Worm (Caenorhabditis elegans) whole organism, late embryonic: ENCODE measurements around the gene T16G12.12.

ENCODE experiments used
- ceh-6 ChIP-seq: fragments of 200-800 bp; sonication (Bioruptor generic); optimal IDR thresholded peaks from 2 replicates; lab custom pipeline; 2018; ENCODE audit warnings: mild to moderate bottlenecking, missing genetic modification characterization, missing compliant biosample characterization
- ceh-9 ChIP-seq: sonication (generic microtip); optimal IDR thresholded peaks from 2 replicates; lab custom pipeline; 2016; ENCODE audit warnings: mild to moderate bottlenecking, missing genetic modification characterization, inconsistent platforms, missing compliant biosample characterization
- dve-1 ChIP-seq: sonication (generic microtip); optimal IDR thresholded peaks from 2 replicates; lab custom pipeline; 2017; ENCODE audit warnings: antibody characterized with exemption, mild to moderate bottlenecking, missing genetic modification characterization, missing compliant biosample characterization
- nfya-1 ChIP-seq: sonication (generic microtip); optimal IDR thresholded peaks from 2 replicates; lab custom pipeline; 2017; ENCODE audit warnings: missing genetic modification characterization, mild to moderate bottlenecking, missing compliant biosample characterization, antibody characterized with exemption, moderate library complexity
- tbx-7 ChIP-seq: sonication (generic microtip); optimal IDR thresholded peaks from 2 replicates; lab custom pipeline; 2016; ENCODE audit warnings: missing genotype, missing genetic modification characterization, missing compliant biosample characterization
- unc-86 ChIP-seq: sonication (generic microtip); optimal IDR thresholded peaks from 2 replicates; lab custom pipeline; 2016; ENCODE audit warnings: missing genetic modification characterization, missing compliant biosample characterization

DNA sequence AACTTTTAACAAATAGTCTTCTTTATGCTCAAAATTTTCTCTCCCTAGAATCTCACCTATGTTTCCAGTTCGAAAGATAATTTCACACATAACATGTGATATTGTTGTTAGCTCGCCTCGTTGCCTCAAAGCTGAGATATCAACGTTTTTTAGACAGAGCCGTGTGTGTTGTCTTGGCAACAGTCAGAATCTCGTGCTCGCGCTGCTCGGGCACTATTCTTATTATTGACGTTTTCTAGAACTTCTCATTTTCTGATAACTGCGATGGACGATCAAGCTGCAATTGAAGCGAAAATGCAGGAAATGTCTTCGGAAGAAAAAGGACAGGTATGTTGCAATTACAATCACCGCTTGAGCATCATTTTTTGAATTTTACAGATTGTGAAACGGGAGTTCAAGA, 17.6 kb upstream of the T16G12.12 start, which contains the start of gene xbx-3:
- no peak for TF ChIP-seq unc-86 (tag; lab: Kevin White, UChicago)
- TF ChIP-seq nfya-1: no peak
- no peak for TF ChIP-seq dve-1 (tag; lab: Kevin White, UChicago)
- TF ChIP-seq ceh-9: no peak
- TF ChIP-seq tbx-7 (tag; lab: Kevin White, UChicago): no peak
- TF ChIP-seq ceh-6: no peak
